Fruit fly (Drosophila melanogaster): Measurements from ENCODE around the gene Grl36b.

DNA sequence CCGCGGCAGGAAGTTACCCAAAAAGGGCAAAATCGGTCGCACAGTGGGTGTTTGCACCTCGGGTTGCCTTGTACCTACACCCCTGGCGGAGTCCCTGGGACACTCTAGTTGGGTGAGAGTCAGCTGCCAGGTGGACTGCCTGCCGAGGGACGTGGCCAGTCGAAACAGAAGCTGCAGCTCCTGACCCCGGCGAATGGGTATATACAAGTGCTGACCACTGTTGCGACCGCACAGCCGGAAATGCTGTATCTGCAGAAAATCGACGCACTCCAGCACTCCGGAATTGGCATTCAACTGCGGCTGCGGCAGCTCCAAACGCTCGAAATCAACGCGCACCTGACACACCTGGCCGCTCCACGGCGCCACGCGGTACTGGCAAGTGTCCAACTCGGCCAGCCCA lies 33.8 kb downstream of the Grl36b start:
- TF ChIP-seq EcR (GFP tag; optimal IDR thresholded peaks at IDR 0.05) (no peak), gl (tag; optimal IDR thresholded peaks at IDR 0.05) (no peak), CG14655 (GFP tag; optimal IDR thresholded peaks at IDR 0.05) (no peak), Snoo (tag; optimal IDR thresholded peaks at IDR 0.05) (no peak), CG12605 (GFP tag; IDR thresholded peaks at IDR 0.05) (no peak), CG4496 (GFP tag; IDR thresholded peaks at IDR 0.05) (no peak), CG8159 (tag; optimal IDR thresholded peaks at IDR 0.05) (no peak), rn (GFP tag; IDR thresholded peaks at IDR 0.05) (no peak)

Data from whole organism, pupa.